Worm (Caenorhabditis elegans): ENCODE measurements around the gene F44G4.6.

F44G4.6 gene

ce11 chrII:8964835-8965234, 36.8 kb downstream of the F44G4.6 start, which contains the start of the genes ndub-3 and C18E9.2:
Gene ndub-3 (minus strand): TSS chrII:8964890.
Gene C18E9.2 (plus strand): TSS chrII:8965006.
- TF ChIP-seq unc-62 (GFP tag; optimal IDR thresholded peaks at IDR 0.05) = no peak

DNA sequence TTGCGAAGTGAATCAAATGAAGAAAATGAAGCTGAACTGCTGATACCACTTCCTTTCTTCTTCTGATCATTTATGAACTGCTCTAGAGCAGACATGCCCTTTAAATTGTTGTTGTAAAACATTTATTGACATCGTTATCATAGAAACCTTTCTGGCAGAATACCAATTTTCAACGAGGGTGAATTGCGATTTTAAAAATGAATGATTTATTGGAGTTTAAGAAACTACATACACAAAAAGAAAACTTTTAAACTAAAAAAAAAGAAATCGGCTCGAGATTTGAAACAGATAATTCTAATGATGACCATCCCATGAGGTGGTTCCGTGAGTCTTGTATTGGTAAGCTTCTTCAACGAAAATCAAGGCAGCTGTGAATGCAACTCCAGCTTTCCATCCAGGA, 37.5 kb downstream of the F44G4.6 start, which contains the start of gene sftd-3:
sftd-3 (minus strand) TSS at position 101 of the 400 bp plus-strand sequence.
- no peak for TF ChIP-seq unc-62 (GFP tag; optimal IDR thresholded peaks at IDR 0.05)

DNA sequence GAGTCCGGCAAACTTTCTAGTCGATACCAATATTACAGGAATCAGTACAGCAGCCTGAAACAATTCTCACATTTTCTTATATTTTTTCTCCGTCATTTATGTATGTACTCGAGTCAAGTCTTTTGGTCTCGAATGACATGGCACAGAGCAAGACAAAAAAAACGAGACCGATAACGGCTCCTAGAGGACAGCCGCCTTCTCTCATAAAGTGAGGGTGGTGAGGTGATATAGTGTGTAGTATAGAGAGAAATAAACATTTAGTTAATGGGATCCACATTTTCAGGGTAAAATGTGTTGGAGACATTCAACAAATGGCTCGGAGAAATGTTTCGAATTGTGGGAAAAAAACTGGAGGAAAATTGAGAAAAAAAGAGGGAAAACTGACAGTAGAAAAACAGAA, 39.4 kb downstream of the F44G4.6 start:
- no peak for TF ChIP-seq unc-62 (GFP tag; optimal IDR thresholded peaks at IDR 0.05)

DNA sequence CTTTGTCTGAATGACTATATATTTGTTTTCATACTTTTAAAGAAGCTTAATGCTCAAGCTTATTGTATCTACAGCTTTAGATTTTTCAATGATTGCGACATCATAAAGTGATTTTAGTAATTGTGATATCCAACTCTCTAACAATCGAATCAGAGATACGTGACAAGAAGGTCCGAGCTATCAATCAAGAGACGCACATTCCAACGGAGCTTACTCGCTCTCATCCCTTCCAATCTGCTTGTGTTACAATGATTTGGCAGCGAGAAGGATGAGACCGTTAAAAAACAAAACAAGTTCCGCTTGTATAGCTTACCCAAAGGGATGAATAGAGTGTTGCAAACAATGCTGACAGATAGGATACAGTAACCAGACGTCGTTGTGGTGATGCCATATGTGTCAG, 40.1 kb downstream of the F44G4.6 start:
- no peak for TF ChIP-seq unc-62 (GFP tag; optimal IDR thresholded peaks at IDR 0.05)

DNA sequence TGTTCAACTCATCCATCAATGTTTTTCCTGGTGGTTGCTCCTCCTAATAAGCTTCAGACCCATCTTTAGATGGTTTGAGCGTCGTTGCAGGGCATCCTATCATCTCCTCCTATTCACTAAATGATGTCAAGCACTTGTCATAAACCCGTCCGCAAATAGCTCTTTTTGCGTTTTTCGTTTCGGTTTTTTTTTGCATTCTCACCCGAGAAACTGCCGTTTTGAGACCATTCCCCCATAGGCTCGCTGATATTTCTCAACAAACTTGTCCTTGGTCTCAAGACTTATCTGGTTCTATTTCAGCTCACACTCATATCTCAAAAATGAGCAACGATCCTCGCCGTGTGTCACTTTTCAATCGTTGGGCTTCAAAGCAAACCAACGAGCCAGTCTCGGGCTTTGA, 41.2 kb downstream of the F44G4.6 start, which contains the start of gene cal-2:
cal-2 (plus strand) TSS at position 301 of the 400 bp plus-strand sequence.
- no peak for TF ChIP-seq unc-62 (GFP tag; optimal IDR thresholded peaks at IDR 0.05)

- TF ChIP-seq unc-62 (GFP tag; optimal IDR thresholded peaks at IDR 0.05) = no peak
Measured at ce11 chrII:8959081-8959480, 42.5 kb downstream of the F44G4.6 start.

ce11 chrII:8956896-8957295, 44.7 kb downstream of the F44G4.6 start:
- TF ChIP-seq unc-62 (GFP tag; optimal IDR thresholded peaks at IDR 0.05) = no peak

DNA sequence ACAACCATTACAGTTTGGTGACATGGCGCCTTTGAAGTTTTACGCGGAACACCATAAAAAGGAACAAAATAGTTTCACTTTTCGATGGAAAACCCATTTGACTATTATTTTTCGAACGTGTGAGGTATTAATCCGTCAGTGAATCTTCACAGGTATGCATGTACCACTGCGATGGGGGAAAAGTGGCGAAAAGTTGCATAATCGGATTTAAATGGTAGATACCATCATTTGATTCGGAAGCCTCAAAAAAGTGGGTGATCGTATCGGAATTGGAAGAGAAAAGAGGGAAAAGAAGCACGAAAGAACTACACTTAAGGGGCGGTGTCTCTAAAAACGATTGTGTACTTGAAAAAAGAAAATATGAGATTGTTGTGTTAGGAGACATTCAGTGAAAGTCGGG, 47.9 kb downstream of the F44G4.6 start:
- TF ChIP-seq unc-62 (GFP tag; optimal IDR thresholded peaks at IDR 0.05) = no peak

ce11 chrII:8951270-8951669, 50.3 kb downstream of the F44G4.6 start:
- no peak for TF ChIP-seq unc-62 (GFP tag; optimal IDR thresholded peaks at IDR 0.05)
